Fruit fly (Drosophila melanogaster): ENCODE results near the gene CG34133.

The CG34133 gene

DNA sequence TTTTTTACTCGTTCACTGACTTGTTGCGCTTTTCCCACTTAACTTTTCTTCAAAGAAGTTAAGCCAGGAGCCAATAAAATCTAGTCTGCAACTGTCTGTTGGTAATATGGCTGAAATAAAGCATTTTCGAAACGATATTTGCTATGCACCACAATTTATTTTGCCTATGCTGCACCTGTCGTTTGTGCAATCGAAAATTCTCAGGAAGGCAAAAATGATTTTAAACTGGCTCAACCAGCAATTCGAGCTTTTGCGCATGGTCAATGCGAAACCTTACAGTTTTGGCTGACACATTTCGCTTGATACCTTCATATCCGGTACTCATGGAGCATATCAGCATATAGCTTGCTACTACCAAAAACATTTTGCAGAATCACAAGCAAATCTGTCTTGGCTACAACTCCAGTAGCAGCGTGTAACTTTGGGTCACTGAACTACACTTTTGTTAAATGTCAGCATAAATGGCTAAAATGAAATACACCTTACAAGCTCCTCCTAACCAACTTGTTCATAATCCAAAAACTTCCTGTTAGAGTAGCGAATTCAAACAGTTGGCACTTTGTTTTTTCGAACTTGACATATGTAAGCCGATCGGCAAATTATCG, 29.4 kb upstream of the CG34133 start:
- TF ChIP-seq fd59A (GFP tag; optimal IDR thresholded peaks at IDR 0.05) (no peak), CG7368 (GFP tag; optimal IDR thresholded peaks at IDR 0.05) (no peak), Sox15 (GFP tag; optimal IDR thresholded peaks at IDR 0.05) (no peak), fd85E (GFP tag; optimal IDR thresholded peaks at IDR 0.05) (no peak), achi (GFP tag; optimal IDR thresholded peaks at IDR 0.05) (no peak), Smox (GFP tag; optimal IDR thresholded peaks at IDR 0.05) (no peak), Eip78C (GFP tag) (no peak)

dm6 chr3R:29841293-29841791, 27.8 kb upstream of the CG34133 start, which contains the start of gene Cad99C:
Gene Cad99C, plus strand, starts transcription at chr3R:29841657.
- TF ChIP-seq svp (GFP tag) (no peak), fd85E (GFP tag; optimal IDR thresholded peaks at IDR 0.05) (no peak), esn (GFP tag; optimal IDR thresholded peaks at IDR 0.05) (no peak), Met (GFP tag; optimal IDR thresholded peaks at IDR 0.05) (peak; percentile 4), Eip75B (GFP tag; optimal IDR thresholded peaks at IDR 0.05) (peak; percentile 65), Smox (GFP tag; optimal IDR thresholded peaks at IDR 0.05) (no peak), CG11762 (GFP tag; optimal IDR thresholded peaks at IDR 0.05; ENCODE audit: insufficient read depth) (no peak), achi (GFP tag; optimal IDR thresholded peaks at IDR 0.05) (no peak), Sox14 (GFP tag; optimal IDR thresholded peaks at IDR 0.05) (no peak), Hr39 (GFP tag; optimal IDR thresholded peaks at IDR 0.05) (no peak), CG3032 (tag; optimal IDR thresholded peaks at IDR 0.05) (peak; percentile 10), Hr4 (GFP tag; optimal IDR thresholded peaks at IDR 0.05) (no peak), dsx (GFP tag; optimal IDR thresholded peaks at IDR 0.05; ENCODE audit: poor library complexity, severe bottlenecking) (peak; percentile 37), CG1621 (tag; optimal IDR thresholded peaks at IDR 0.05) (no peak), CG15336 (GFP tag; IDR thresholded peaks at IDR 0.05) (peak; percentile 26; the same call in 1 of the 2 replicates), lz (GFP tag; optimal IDR thresholded peaks at IDR 0.05) (peak; percentile 5), fkh (GFP tag; optimal IDR thresholded peaks at IDR 0.05) (peak; percentile 61), net (GFP tag; optimal IDR thresholded peaks at IDR 0.05) (peak; percentile 15), spab (GFP tag; optimal IDR thresholded peaks at IDR 0.05) (no peak), Hr38 (GFP tag; optimal IDR thresholded peaks at IDR 0.05) (no peak), CG10669 (GFP tag; optimal IDR thresholded peaks at IDR 0.05) (no peak), dac (GFP tag; optimal IDR thresholded peaks at IDR 0.05) (no peak), ss (GFP tag; optimal IDR thresholded peaks at IDR 0.05) (peak; percentile 34 to 54), fd59A (GFP tag; optimal IDR thresholded peaks at IDR 0.05) (no peak), CG6276 (GFP tag; optimal IDR thresholded peaks at IDR 0.05) (peak; percentile 16), cyc (GFP tag; optimal IDR thresholded peaks at IDR 0.05) (no peak), Ets96B (tag; optimal IDR thresholded peaks at IDR 0.05) (peak; percentile 7), CG8119 (GFP tag; IDR thresholded peaks at IDR 0.05) (peak; percentile 34; the same call in 1 of the 3 replicates), CG31627 (GFP tag; optimal IDR thresholded peaks at IDR 0.05) (no peak), CG6163 (GFP tag; IDR thresholded peaks at IDR 0.05) (peak; percentile 60; the same call in 2 of the 3 replicates), topi (GFP tag; optimal IDR thresholded peaks at IDR 0.05) (no peak), acj6 (GFP tag; optimal IDR thresholded peaks at IDR 0.05) (no peak), salr (GFP tag; optimal IDR thresholded peaks at IDR 0.05) (no peak), OdsH (GFP tag; optimal IDR thresholded peaks at IDR 0.05) (no peak), CG4318 (GFP tag; optimal IDR thresholded peaks at IDR 0.05) (no peak), Sox102F (GFP tag; optimal IDR thresholded peaks at IDR 0.05) (peak; percentile 50), CG6792 (GFP tag; optimal IDR thresholded peaks at IDR 0.05) (no peak), CG8632 (GFP tag; optimal IDR thresholded peaks at IDR 0.05) (no peak), Sox15 (GFP tag; optimal IDR thresholded peaks at IDR 0.05) (no peak), CG11294 (GFP tag; IDR thresholded peaks at IDR 0.05) (no peak), pdm3 (GFP tag; optimal IDR thresholded peaks at IDR 0.05) (peak; percentile 14), CG8319 (GFP tag; optimal IDR thresholded peaks at IDR 0.05) (no peak), vri (GFP tag; optimal IDR thresholded peaks at IDR 0.05) (no peak), Ets21C (GFP tag; optimal IDR thresholded peaks at IDR 0.05) (no peak), Eip93F (GFP tag; optimal IDR thresholded peaks at IDR 0.05) (no peak), CG6808 (GFP tag; optimal IDR thresholded peaks at IDR 0.05) (no peak), Gug (GFP tag; IDR thresholded peaks at IDR 0.05) (no peak)
